Worm (Caenorhabditis elegans) whole organism, young adult: ENCODE data around the gene W02F12.4.

Experiments
- T07F8.4 ChIP-seq: sonication (generic microtip); optimal IDR thresholded peaks from 2 replicates; lab custom pipeline; 2016; ENCODE audit warnings: mild to moderate bottlenecking, missing genetic modification characterization, moderate library complexity, missing compliant biosample characterization
- ama-1 ChIP-seq, 3 experiments: fragments of 150-350 bp in 1 of 3; sonication (generic microtip) in 2 of 3; optimal IDR thresholded peaks; 2 replicates each; lab custom pipeline; 2014 to 2018; ENCODE audit warnings: missing biosample characterization in 2 of 3, missing genetic modification characterization in 2 of 3, missing genetic modification reagents in 2 of 3
- attf-5 ChIP-seq: fragments of 200-800 bp; sonication (Bioruptor generic); optimal IDR thresholded peaks from 2 replicates; lab custom pipeline; 2018; ENCODE audit warnings: mild to moderate bottlenecking, missing genetic modification characterization, missing compliant biosample characterization
- dox-1 ChIP-seq: fragments of 200-800 bp; sonication (Bioruptor generic); IDR thresholded peaks from 2 replicates; pipeline ENCODE4 v1.3.6; 2022; ENCODE audit warnings: missing genetic modification reagents, missing genetic modification characterization, missing compliant biosample characterization
- ets-4 ChIP-seq: fragments of 200-800 bp; sonication (Bioruptor generic); optimal IDR thresholded peaks from 2 replicates; lab custom pipeline; 2018; ENCODE audit warnings: mild to moderate bottlenecking, missing genetic modification characterization, missing compliant biosample characterization
- hrde-1 ChIP-seq: sonication (generic microtip); optimal IDR thresholded peaks from 2 replicates; lab custom pipeline; 2016; ENCODE audit warnings: missing genetic modification characterization, mild to moderate bottlenecking, missing compliant biosample characterization, moderate library complexity, missing genotype, missing genetic modification reagents, borderline replicate concordance
- mxl-1 ChIP-seq: sonication (generic microtip); optimal IDR thresholded peaks from 2 replicates; lab custom pipeline; 2016; ENCODE audit warnings: missing genetic modification characterization, missing compliant biosample characterization
- nhr-179 ChIP-seq: sonication (generic microtip); optimal IDR thresholded peaks from 2 replicates; lab custom pipeline; 2016; ENCODE audit warnings: mild to moderate bottlenecking, missing genetic modification characterization, missing compliant biosample characterization
- sptf-2 ChIP-seq: fragments of 200-800 bp; sonication (Bioruptor generic); optimal IDR thresholded peaks from 2 replicates; lab custom pipeline; 2018; ENCODE audit warnings: mild to moderate bottlenecking, missing genetic modification characterization, missing compliant biosample characterization
- unc-62 ChIP-seq: fragments of 150-350 bp; optimal IDR thresholded peaks from 2 replicates; lab custom pipeline; 2014; ENCODE audit warnings: missing biosample characterization, missing genetic modification reagents, missing genetic modification characterization
- xnd-1 ChIP-seq: sonication (generic microtip); optimal IDR thresholded peaks from 2 replicates; lab custom pipeline; 2016; ENCODE audit warnings: missing genotype, missing genetic modification reagents, missing genetic modification characterization, missing compliant biosample characterization
- ztf-6 ChIP-seq: fragments of 200-800 bp; sonication (Bioruptor generic); IDR thresholded peaks from 2 replicates; pipeline ENCODE4 v1.3.6; 2022; ENCODE audit warnings: missing genetic modification reagents, missing genetic modification characterization, missing compliant biosample characterization

DNA sequence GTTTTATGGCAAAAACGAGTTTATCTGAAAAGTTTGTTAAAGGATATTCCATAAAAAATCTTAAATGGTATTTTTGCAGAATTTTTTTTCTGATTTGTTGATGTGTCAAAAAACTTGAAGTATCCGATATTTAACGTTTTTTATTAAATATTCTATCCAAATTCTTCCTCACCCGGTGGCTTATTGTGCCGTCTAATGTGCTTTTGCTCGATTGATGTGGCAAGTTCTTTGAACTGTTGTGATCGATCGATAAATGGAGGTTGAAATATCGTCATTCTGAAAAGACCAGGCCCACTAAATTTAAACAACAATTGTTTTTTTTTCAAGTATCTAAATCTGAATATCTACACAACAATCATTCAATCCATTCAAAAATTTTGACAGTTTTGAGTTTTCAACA is 51.6 kb downstream of the W02F12.4 start, which contains the start of gene syx-18:
- TF ChIP-seq xnd-1 (no peak), hrde-1 (tag; lab: Kevin White, UChicago) (no peak), T07F8.4 (tag; lab: Kevin White, UChicago) (no peak), nhr-179 (no peak), ets-4 (no peak), dox-1 (GFP tag; lab: Robert Waterston, UW) (no peak), ama-1 (optimal IDR thresholded peaks at IDR 0.05; lab: Kevin White, UChicago) (peak; percentile 18), ama-1 (GFP tag; optimal IDR thresholded peaks at IDR 0.05; lab: Kevin White, UChicago) (peak in 1 of 2 experiments; percentile 49), ztf-6 (GFP tag; lab: Robert Waterston, UW) (no peak), mxl-1 (tag; lab: Kevin White, UChicago) (no peak), unc-62 (GFP tag; lab: Kevin White, UChicago) (no peak), attf-5 (GFP tag; lab: Kevin White, UChicago) (no peak), sptf-2 (GFP tag; lab: Kevin White, UChicago) (no peak)
